Fruit fly (Drosophila melanogaster): ENCODE measurements around the gene CG33934.

DNA sequence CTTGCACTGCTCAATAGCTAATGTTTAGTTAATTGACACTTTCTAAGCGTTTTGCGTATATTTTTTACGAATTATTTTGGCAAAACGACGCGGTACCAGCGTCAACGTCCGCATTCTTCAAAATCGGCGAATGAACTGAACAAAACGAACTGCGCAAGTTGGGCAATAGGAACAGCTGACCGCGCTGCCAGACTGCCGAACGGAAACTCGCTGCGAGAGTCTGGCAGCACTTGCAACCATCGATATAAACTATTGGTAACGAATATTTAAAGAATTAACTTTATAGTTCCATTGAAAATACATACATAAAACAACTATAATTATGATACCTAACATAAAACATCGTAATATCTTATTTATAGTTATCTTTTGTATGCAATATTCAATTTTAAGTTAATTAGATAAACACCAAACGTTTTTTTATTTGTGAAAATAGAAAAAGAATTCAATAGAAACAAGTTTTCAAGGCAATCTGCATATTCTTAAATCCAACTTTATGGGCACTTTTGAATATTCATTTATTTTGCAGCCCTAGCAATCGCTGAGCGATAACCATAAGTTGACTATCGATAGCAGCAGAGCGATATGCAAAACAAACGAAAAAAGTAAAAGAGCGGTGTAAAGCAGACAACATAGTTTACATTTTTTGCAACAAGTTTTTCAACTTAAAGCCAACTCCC lies 34.0 kb upstream of the CG33934 start, which contains the start of the genes Hs6st and MED25:
- TF ChIP-seq CG6808 (GFP tag; optimal IDR thresholded peaks at IDR 0.05), result no peak
- no peak for TF ChIP-seq Eip75B (GFP tag; optimal IDR thresholded peaks at IDR 0.05)
- TF ChIP-seq CG8119 (GFP tag; IDR thresholded peaks at IDR 0.05), result peak; percentile 29; the same call in 1 of the 3 replicates
- TF ChIP-seq CG6163 (GFP tag; IDR thresholded peaks at IDR 0.05), result peak; percentile 49
- no peak for TF ChIP-seq CG11294 (GFP tag; IDR thresholded peaks at IDR 0.05)
- TF ChIP-seq ss (GFP tag; optimal IDR thresholded peaks at IDR 0.05), result no peak
- TF ChIP-seq Sox15 (GFP tag; optimal IDR thresholded peaks at IDR 0.05), result no peak
- TF ChIP-seq CG16779 (tag; optimal IDR thresholded peaks at IDR 0.05), result no peak
- TF ChIP-seq CG6276 (GFP tag; optimal IDR thresholded peaks at IDR 0.05), result no peak
- no peak for TF ChIP-seq Sox14 (GFP tag; optimal IDR thresholded peaks at IDR 0.05)
- TF ChIP-seq CG34406 (GFP tag; optimal IDR thresholded peaks at IDR 0.05), result no peak

All from whole organism, prepupa.